Fruit fly (Drosophila melanogaster) whole organism, embryonic: ENCODE data around the gene CG14868.

Experiments
- CG10654 ChIP-seq: fragments of 200-800 bp; sonication (Bioruptor generic); optimal IDR thresholded peaks from 2 replicates; lab custom pipeline; 2016; ENCODE audit warnings: missing biosample characterization, missing genetic modification characterization
- CG1233 ChIP-seq: fragments of 200-800 bp; sonication (Bioruptor generic); optimal IDR thresholded peaks from 4 replicates; lab custom pipeline; 2018; ENCODE audit warnings: missing biosample characterization, mild to moderate bottlenecking, missing genetic modification characterization
- CG18011 ChIP-seq: fragments of 200-800 bp; sonication (Bioruptor generic); optimal IDR thresholded peaks from 2 replicates; lab custom pipeline; 2017; ENCODE audit warnings: missing biosample characterization, missing genetic modification characterization, mild to moderate bottlenecking, moderate library complexity, missing genotype
- CG18262 ChIP-seq: fragments of 200-800 bp; optimal IDR thresholded peaks from 3 replicates; lab custom pipeline; 2019; ENCODE audit warnings: missing biosample characterization, mild to moderate bottlenecking, missing genetic modification characterization, moderate library complexity
- CG2875 ChIP-seq: fragments of 200-800 bp; sonication (Bioruptor generic); optimal IDR thresholded peaks from 2 replicates; lab custom pipeline; 2017; ENCODE audit warnings: missing biosample characterization, mild to moderate bottlenecking, missing genetic modification characterization, missing genetic modification reagents
- CG34422 ChIP-seq: fragments of 200-800 bp; sonication (Bioruptor generic); IDR thresholded peaks from 3 replicates; pipeline ENCODE4 v1.3.6; 2022; ENCODE audit warnings: missing biosample characterization, missing genetic modification characterization
- CG42726 ChIP-seq: fragments of 200-800 bp; sonication (Bioruptor generic); IDR thresholded peaks from 2 replicates; pipeline ENCODE4 v1.3.6; 2022; ENCODE audit warnings: missing biosample characterization, missing genetic modification characterization; ENCODE audit not compliant: partially characterized antibody
- CG4854 ChIP-seq: fragments of 200-800 bp; sonication (Bioruptor generic); optimal IDR thresholded peaks from 2 replicates; lab custom pipeline; 2016; ENCODE audit warnings: missing biosample characterization, missing genetic modification characterization, inconsistent platforms
- CG6813 ChIP-seq: fragments of 200-800 bp; sonication (Bioruptor generic); optimal IDR thresholded peaks from 2 replicates; lab custom pipeline; 2017; ENCODE audit warnings: missing biosample characterization, missing genetic modification characterization, mild to moderate bottlenecking, moderate library complexity, missing genetic modification reagents
- CG7556 ChIP-seq: fragments of 200-800 bp; sonication (Bioruptor generic); optimal IDR thresholded peaks from 2 replicates; lab custom pipeline; 2017; ENCODE audit warnings: missing biosample characterization, mild to moderate bottlenecking, missing genetic modification characterization
- CG9932 ChIP-seq: fragments of 200-800 bp; sonication (Bioruptor generic); IDR thresholded peaks from 2 replicates; pipeline ENCODE4 v1.3.6; 2022; ENCODE audit warnings: missing biosample characterization, missing genetic modification characterization
- Dbx ChIP-seq: fragments of 200-800 bp; sonication (Bioruptor generic); IDR thresholded peaks from 3 replicates; pipeline ENCODE4 v1.3.6; 2022; ENCODE audit warnings: missing biosample characterization, missing genetic modification characterization
- Deaf1 ChIP-seq: fragments of 200-800 bp; optimal IDR thresholded peaks from 3 replicates; lab custom pipeline; 2019; ENCODE audit warnings: missing biosample characterization, mild to moderate bottlenecking, missing genetic modification characterization, moderate library complexity
- Dek ChIP-seq: fragments of 200-800 bp; sonication (Bioruptor generic); optimal IDR thresholded peaks from 3 replicates; lab custom pipeline; 2019; ENCODE audit warnings: missing biosample characterization, mild to moderate bottlenecking, missing genetic modification characterization, moderate library complexity
- ERR ChIP-seq: fragments of 200-800 bp; sonication (Bioruptor generic); optimal IDR thresholded peaks from 2 replicates; lab custom pipeline; 2016; ENCODE audit warnings: missing biosample characterization, missing genetic modification characterization
- Elba2 ChIP-seq: fragments of 200-800 bp; sonication (Bioruptor generic); optimal IDR thresholded peaks from 3 replicates; lab custom pipeline; 2016; ENCODE audit warnings: missing biosample characterization, missing genetic modification characterization
- Ets65A ChIP-seq: fragments of 200-800 bp; sonication (Bioruptor generic); peaks from one replicate; lab custom pipeline; 2016; ENCODE audit warnings: missing biosample characterization, missing genetic modification characterization
- Fer2 ChIP-seq: fragments of 200-800 bp; sonication (Bioruptor generic); optimal IDR thresholded peaks from 2 replicates; lab custom pipeline; 2018; ENCODE audit warnings: missing biosample characterization, mild to moderate bottlenecking, missing genetic modification characterization, moderate library complexity
- GATAe ChIP-seq: fragments of 200-800 bp; sonication (Bioruptor generic); conservative IDR thresholded peaks from 2 replicates; pipeline ENCODE4 v1.3.6; 2022; ENCODE audit warnings: missing biosample characterization, missing genetic modification characterization
- Gsc ChIP-seq: fragments of 200-800 bp; sonication (Bioruptor generic); IDR thresholded peaks from 2 replicates; pipeline ENCODE4 v1.3.6; 2022; ENCODE audit warnings: missing biosample characterization, missing genetic modification characterization
- H2.0 ChIP-seq: fragments of 200-800 bp; sonication (Bioruptor generic); IDR thresholded peaks from 2 replicates; pipeline ENCODE4 v1.3.6; 2022; ENCODE audit warnings: missing biosample characterization, missing genetic modification characterization
- Myb ChIP-seq: fragments of 200-800 bp; sonication (Bioruptor generic); optimal IDR thresholded peaks from 2 replicates; lab custom pipeline; 2016; ENCODE audit warnings: missing biosample characterization, missing genetic modification characterization
- Optix ChIP-seq: fragments of 200-800 bp; sonication (Bioruptor generic); IDR thresholded peaks from 3 replicates; pipeline ENCODE4 v1.3.6; 2022; ENCODE audit warnings: missing biosample characterization, missing genetic modification characterization
- Pdp1 ChIP-seq, 2 experiments: fragments of 200-800 bp; sonication (Bioruptor generic); optimal IDR thresholded peaks; 3 replicates each; lab custom pipeline; 2016; ENCODE audit warnings: missing biosample characterization in 2 of 2, missing genetic modification characterization in 2 of 2, mild to moderate bottlenecking in 1 of 2, moderate library complexity in 1 of 2
- Six4 ChIP-seq: fragments of 200-800 bp; sonication (Bioruptor generic); optimal IDR thresholded peaks from 2 replicates; lab custom pipeline; 2016; ENCODE audit warnings: missing biosample characterization, missing genetic modification characterization
- Stat92E ChIP-seq, 3 experiments: fragments of >200 bp in 2 of 3; fragments of 200-800 bp in 1 of 3; sonication (Bioruptor generic) in 1 of 3; optimal IDR thresholded peaks; 2 replicates each; lab custom pipeline; 2017 to 2019; ENCODE audit warnings: missing biosample characterization in 3 of 3, missing genetic modification characterization in 3 of 3, mild to moderate bottlenecking in 1 of 3, moderate library complexity in 1 of 3
- aop ChIP-seq: fragments of 200-800 bp; sonication (Bioruptor generic); IDR thresholded peaks from 2 replicates; pipeline ENCODE4 v1.3.6; 2022; ENCODE audit warnings: missing biosample characterization, missing genetic modification characterization
- corto ChIP-seq: fragments of 200-800 bp; sonication (Bioruptor generic); optimal IDR thresholded peaks from 2 replicates; lab custom pipeline; 2016; ENCODE audit warnings: missing biosample characterization, mild to moderate bottlenecking, missing genetic modification characterization, moderate library complexity
- dmrt99B ChIP-seq: fragments of 200-800 bp; sonication (Bioruptor generic); optimal IDR thresholded peaks from 2 replicates; lab custom pipeline; 2018; ENCODE audit warnings: missing biosample characterization, mild to moderate bottlenecking, missing genetic modification characterization, moderate library complexity
- dysf ChIP-seq: fragments of 200-800 bp; sonication (Bioruptor generic); IDR thresholded peaks from 3 replicates; pipeline ENCODE4 v1.3.6; 2022; ENCODE audit warnings: missing biosample characterization, missing genetic modification characterization
- fru ChIP-seq: fragments of >200 bp; optimal IDR thresholded peaks from 2 replicates; lab custom pipeline; 2017
- gcm2 ChIP-seq: fragments of 200-800 bp; sonication (Bioruptor generic); optimal IDR thresholded peaks from 2 replicates; lab custom pipeline; 2016; ENCODE audit warnings: missing biosample characterization, missing genetic modification characterization
- gro ChIP-seq: fragments of 200-800 bp; sonication (Bioruptor generic); optimal IDR thresholded peaks from 2 replicates; lab custom pipeline; 2016; ENCODE audit warnings: missing biosample characterization, missing genetic modification characterization
- ind ChIP-seq: fragments of 200-800 bp; sonication (Bioruptor generic); optimal IDR thresholded peaks from 3 replicates; lab custom pipeline; 2016; ENCODE audit warnings: missing biosample characterization, missing genetic modification characterization
- jing ChIP-seq: fragments of 200-800 bp; sonication (Bioruptor generic); optimal IDR thresholded peaks from 2 replicates; lab custom pipeline; 2018; ENCODE audit warnings: missing biosample characterization, mild to moderate bottlenecking, missing genetic modification characterization
- ken ChIP-seq: fragments of 200-800 bp; sonication (Bioruptor generic); IDR thresholded peaks from 3 replicates; pipeline ENCODE4 v1.3.6; 2022; ENCODE audit warnings: missing biosample characterization, missing genetic modification characterization
- lilli ChIP-seq: fragments of 200-800 bp; sonication (Bioruptor generic); optimal IDR thresholded peaks from 3 replicates; lab custom pipeline; 2016; ENCODE audit warnings: missing biosample characterization, missing genetic modification characterization
- lola ChIP-seq, 3 experiments: fragments of >200 bp in 2 of 3; fragments of 200-800 bp in 1 of 3; sonication (Bioruptor generic) in 1 of 3; optimal IDR thresholded peaks; 2 replicates each; lab custom pipeline; 2017 to 2019; ENCODE audit warnings: missing biosample characterization in 3 of 3, missing genetic modification characterization in 3 of 3, mild to moderate bottlenecking in 1 of 3, moderate library complexity in 1 of 3
- mirr ChIP-seq: fragments of 200-800 bp; sonication (Bioruptor generic); optimal IDR thresholded peaks from 3 replicates; lab custom pipeline; 2018; ENCODE audit warnings: missing biosample characterization, mild to moderate bottlenecking, missing genetic modification characterization
- onecut ChIP-seq: fragments of 200-800 bp; sonication (Bioruptor generic); IDR thresholded peaks from 2 replicates; pipeline ENCODE4 v1.3.6; 2022; ENCODE audit warnings: missing biosample characterization, missing genetic modification characterization
- pnt ChIP-seq: fragments of 200-800 bp; sonication (Bioruptor generic); optimal IDR thresholded peaks from 3 replicates; lab custom pipeline; 2016; ENCODE audit warnings: missing biosample characterization, missing genetic modification characterization
- prd ChIP-seq, 3 experiments: fragments of >200 bp in 2 of 3; fragments of 200-800 bp in 1 of 3; sonication (Bioruptor generic) in 1 of 3; optimal IDR thresholded peaks in 2 of 3; IDR thresholded peaks in 1 of 3; 2 replicates in 2 of 3; 3 replicates in 1 of 3; pipeline versions ENCODE4 v1.3.6 to Lab custom; 2017 to 2022; ENCODE audit warnings: missing biosample characterization in 1 of 3, missing genetic modification characterization in 1 of 3
- psq ChIP-seq: fragments of 200-800 bp; sonication (Bioruptor generic); optimal IDR thresholded peaks from 2 replicates; lab custom pipeline; 2017; ENCODE audit warnings: missing biosample characterization, missing genetic modification characterization
- rib ChIP-seq: fragments of 200-800 bp; sonication (Bioruptor generic); IDR thresholded peaks from 2 replicates; pipeline ENCODE4 v1.3.6; 2022; ENCODE audit warnings: missing biosample characterization, missing genetic modification characterization
- run ChIP-seq: fragments of 200-800 bp; sonication (Bioruptor generic); optimal IDR thresholded peaks from 3 replicates; lab custom pipeline; 2018; ENCODE audit warnings: missing biosample characterization, mild to moderate bottlenecking, missing genetic modification characterization
- sens-2 ChIP-seq: fragments of 200-800 bp; sonication (Bioruptor generic); IDR thresholded peaks from 2 replicates; pipeline ENCODE4 v1.3.6; 2022; ENCODE audit warnings: missing biosample characterization, missing genetic modification characterization
- stc ChIP-seq: fragments of 200-800 bp; sonication (Bioruptor generic); IDR thresholded peaks from 2 replicates; pipeline ENCODE4 v1.3.6; 2022; ENCODE audit warnings: missing biosample characterization, missing genetic modification characterization
- twi ChIP-seq: fragments of 200-800 bp; optimal IDR thresholded peaks from 2 replicates; lab custom pipeline; 2019; ENCODE audit warnings: missing biosample characterization, mild to moderate bottlenecking, missing genetic modification characterization, moderate library complexity
- z ChIP-seq: fragments of 200-800 bp; sonication (Bioruptor generic); IDR thresholded peaks from 3 replicates; pipeline ENCODE4 v1.3.6; 2022; ENCODE audit warnings: missing biosample characterization, missing genetic modification characterization

CG14868 gene

DNA sequence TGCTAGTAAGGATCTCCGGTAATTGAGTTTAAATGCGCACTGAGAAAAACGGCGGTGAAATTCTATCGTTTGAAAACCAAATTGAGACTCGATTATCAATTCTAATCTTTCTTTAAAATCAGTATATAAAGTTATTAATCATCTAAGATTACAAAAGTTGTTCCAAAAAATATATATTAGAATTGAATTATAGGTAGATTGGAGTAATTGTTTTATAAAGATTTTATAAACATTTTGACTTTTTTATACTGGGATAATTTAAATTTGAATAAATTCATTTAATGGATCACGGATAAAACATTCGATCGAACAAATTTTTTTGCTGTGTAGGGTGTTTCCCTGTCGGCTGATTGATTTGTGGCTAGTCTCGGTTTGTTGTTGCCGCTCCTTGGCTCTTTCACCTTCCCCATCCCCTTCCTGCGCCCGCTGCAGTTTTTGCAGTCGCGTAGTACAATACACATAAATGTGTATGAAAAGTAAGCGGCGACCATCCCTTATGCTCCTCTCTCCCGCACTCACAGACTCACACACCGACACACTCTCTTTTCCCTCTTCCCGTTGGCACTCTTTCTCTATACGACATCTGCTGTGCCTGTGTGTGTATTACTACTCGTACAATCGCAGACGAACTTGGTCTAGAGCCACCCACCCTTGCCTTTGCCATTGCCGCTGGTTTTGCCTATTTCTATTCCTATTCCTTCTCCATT is 49.2 kb upstream of the CG14868 start (continued):
- no peak for TF ChIP-seq mirr (GFP tag; lab: Kevin White, UChicago)
- TF ChIP-seq CG18011 (GFP tag; lab: Kevin White, UChicago) = peak; percentile 32
- peak; percentile 58 for TF ChIP-seq lilli
- TF ChIP-seq H2.0 (GFP tag; lab: Robert Waterston, UW) = 0 out of 2 replicates have a peak, but pooled peaks have one; percentile 3
- TF ChIP-seq ind (GFP tag; lab: Kevin White, UChicago) = peak; percentile 45
- peak in 1 of 3 experiments; percentile 36 for TF ChIP-seq Stat92E (GFP tag; optimal IDR thresholded peaks at IDR 0.05; lab: Kevin White, UChicago)
- no peak for TF ChIP-seq corto (GFP tag; lab: Kevin White, UChicago)
- peak; percentile 48 for TF ChIP-seq stc
- no peak for TF ChIP-seq dysf
- peak; percentile 49 for TF ChIP-seq CG10654 (GFP tag; lab: Kevin White, UChicago)
- peak; percentile 90 for TF ChIP-seq Ets65A (GFP tag; lab: Kevin White, UChicago)
- peak; percentile 66 for TF ChIP-seq Six4 (GFP tag; lab: Kevin White, UChicago)
- no peak for TF ChIP-seq Gsc (GFP tag; lab: Robert Waterston, UW)
- peak; percentile 66 for TF ChIP-seq CG1233 (GFP tag; lab: Kevin White, UChicago)
- no peak for TF ChIP-seq prd (optimal IDR thresholded peaks at IDR 0.05; lab: Kevin White, UChicago)
- TF ChIP-seq prd (GFP tag; IDR thresholded peaks at IDR 0.05; lab: Robert Waterston, UW) = peak; percentile 71; the same call in 2 of the 3 replicates
- peak in 1 of 3 experiments; percentile 96 for TF ChIP-seq lola (GFP tag; optimal IDR thresholded peaks at IDR 0.05; lab: Kevin White, UChicago)
- TF ChIP-seq CG42726 (GFP tag; lab: Robert Waterston, UW) = no peak
- TF ChIP-seq fru = no peak
- no peak for TF ChIP-seq pnt (GFP tag; lab: Kevin White, UChicago)
- TF ChIP-seq gcm2 = no peak
- TF ChIP-seq CG7556 (GFP tag; lab: Kevin White, UChicago) = peak; percentile 95
- peak in 1 of 2 experiments; percentile 42 for TF ChIP-seq Pdp1 (GFP tag; optimal IDR thresholded peaks at IDR 0.05; lab: Kevin White, UChicago)
- no peak for TF ChIP-seq CG4854 (GFP tag; lab: Kevin White, UChicago)
- TF ChIP-seq Optix = no peak
- TF ChIP-seq dmrt99B (tag; lab: Kevin White, UChicago) = peak; percentile 82
- TF ChIP-seq onecut = peak; percentile 43
- peak; percentile 22 for TF ChIP-seq jing
- TF ChIP-seq Dek (tag; lab: Kevin White, UChicago) = peak; percentile 59
- TF ChIP-seq run (tag; lab: Kevin White, UChicago) = peak; percentile 67
- peak; percentile 48 for TF ChIP-seq twi (tag; lab: Kevin White, UChicago)
- no peak for TF ChIP-seq ERR
- peak; percentile 31; the same call in 1 of the 2 replicates for TF ChIP-seq CG9932 (GFP tag; lab: Robert Waterston, UW)
- TF ChIP-seq GATAe = no peak
- TF ChIP-seq sens-2 (GFP tag; lab: Robert Waterston, UW) = no peak
- TF ChIP-seq rib = 0 out of 2 replicates have a peak, but pooled peaks have one; percentile 19
- TF ChIP-seq Deaf1 = peak; percentile 70
- no peak for TF ChIP-seq Dbx (GFP tag; lab: Robert Waterston, UW)
- peak; percentile 40 for TF ChIP-seq Elba2 (GFP tag; lab: Kevin White, UChicago)
- no peak for TF ChIP-seq gro
- no peak for TF ChIP-seq aop (GFP tag; lab: Robert Waterston, UW)
- TF ChIP-seq CG18262 (tag; lab: Kevin White, UChicago) = peak; percentile 93
- TF ChIP-seq ken (GFP tag; lab: Robert Waterston, UW) = no peak
- TF ChIP-seq Fer2 (tag; lab: Kevin White, UChicago) = no peak
- TF ChIP-seq CG2875 = peak; percentile 56
- TF ChIP-seq CG6813 (GFP tag; lab: Kevin White, UChicago) = peak; percentile 40
- no peak for TF ChIP-seq CG34422
- peak; percentile 25 for TF ChIP-seq psq (GFP tag; lab: Kevin White, UChicago)
- no peak for TF ChIP-seq z (GFP tag; lab: Robert Waterston, UW)
- no peak for TF ChIP-seq Myb
